Fruit fly (Drosophila melanogaster) whole organism, embryonic: ENCODE measurements around the gene VhaSFD.
A peak's percentile ranks its signal among the peaks of the same experiment; 100 is the strongest.

Experiments
- Ada2b ChIP-seq: fragments of 200-800 bp; sonication (Bioruptor generic); IDR thresholded peaks from 2 replicates; pipeline ENCODE4 v1.3.6; 2022; ENCODE audit warnings: missing biosample characterization, missing genetic modification characterization
- CG11696 ChIP-seq: fragments of 200-800 bp; sonication (Bioruptor generic); IDR thresholded peaks from 2 replicates; pipeline ENCODE4 v1.3.6; 2022; ENCODE audit warnings: missing biosample characterization, missing genetic modification characterization
- CG12219 ChIP-seq: fragments of 200-800 bp; sonication (Bioruptor generic); optimal IDR thresholded peaks from 3 replicates; lab custom pipeline; 2018; ENCODE audit warnings: missing biosample characterization, mild to moderate bottlenecking, missing genetic modification characterization
- CG14860 ChIP-seq: fragments of 200-800 bp; sonication (Bioruptor generic); IDR thresholded peaks from 3 replicates; pipeline ENCODE4 v1.3.6; 2022; ENCODE audit warnings: missing biosample characterization, missing genetic modification characterization; ENCODE audit not compliant: partially characterized antibody
- CG15479 ChIP-seq: fragments of 200-800 bp; sonication (Bioruptor generic); optimal IDR thresholded peaks from 3 replicates; lab custom pipeline; 2019; ENCODE audit warnings: missing biosample characterization, mild to moderate bottlenecking, missing genetic modification characterization, moderate library complexity
- CG15601 ChIP-seq: fragments of 200-800 bp; sonication (Bioruptor generic); optimal IDR thresholded peaks from 3 replicates; lab custom pipeline; 2019; ENCODE audit warnings: missing biosample characterization, mild to moderate bottlenecking, missing genetic modification characterization, moderate library complexity
- CG16863 ChIP-seq: fragments of 200-800 bp; sonication (Bioruptor generic); optimal IDR thresholded peaks from 3 replicates; lab custom pipeline; 2016; ENCODE audit warnings: missing biosample characterization, missing genetic modification characterization
- CG17328 ChIP-seq: fragments of 200-800 bp; sonication (Bioruptor generic); IDR thresholded peaks from 2 replicates; pipeline ENCODE4 v1.3.6; 2022; ENCODE audit warnings: missing biosample characterization, missing genetic modification characterization
- CG17359 ChIP-seq: fragments of 200-800 bp; sonication (Bioruptor generic); optimal IDR thresholded peaks from 3 replicates; lab custom pipeline; 2018; ENCODE audit warnings: missing biosample characterization, mild to moderate bottlenecking, missing genetic modification characterization, moderate library complexity
- CG2202 ChIP-seq: fragments of 200-800 bp; sonication (Bioruptor generic); optimal IDR thresholded peaks from 2 replicates; lab custom pipeline; 2018; ENCODE audit warnings: missing biosample characterization, mild to moderate bottlenecking, missing genetic modification characterization
- CG2712 ChIP-seq: fragments of 200-800 bp; optimal IDR thresholded peaks from 3 replicates; lab custom pipeline; 2019; ENCODE audit warnings: missing biosample characterization, mild to moderate bottlenecking, missing genetic modification characterization, moderate library complexity
- CG33213 ChIP-seq: fragments of 200-800 bp; sonication (Bioruptor generic); optimal IDR thresholded peaks from 3 replicates; lab custom pipeline; 2016; ENCODE audit warnings: missing biosample characterization, missing genetic modification characterization
- CG3847 ChIP-seq: fragments of 200-800 bp; sonication (Bioruptor generic); IDR thresholded peaks from 2 replicates; pipeline ENCODE4 v1.3.6; 2022; ENCODE audit warnings: missing biosample characterization, missing genetic modification characterization
- CG3995 ChIP-seq: fragments of 200-800 bp; sonication (Bioruptor generic); optimal IDR thresholded peaks from 3 replicates; lab custom pipeline; 2016; ENCODE audit warnings: missing biosample characterization, missing genetic modification characterization
- CG43689 ChIP-seq: fragments of 200-800 bp; sonication (Bioruptor generic); IDR thresholded peaks from 2 replicates; pipeline ENCODE4 v1.3.6; 2022; ENCODE audit warnings: missing biosample characterization, missing genetic modification characterization
- CG8478 ChIP-seq: fragments of >200 bp; optimal IDR thresholded peaks from 2 replicates; lab custom pipeline; 2018
- CG9727 ChIP-seq: fragments of 200-800 bp; sonication (Bioruptor generic); optimal IDR thresholded peaks from 3 replicates; lab custom pipeline; 2017; ENCODE audit warnings: missing biosample characterization, mild to moderate bottlenecking, missing genetic modification characterization
- D19A ChIP-seq: fragments of 200-800 bp; optimal IDR thresholded peaks from 3 replicates; lab custom pipeline; 2019; ENCODE audit warnings: missing biosample characterization, mild to moderate bottlenecking, missing genetic modification characterization, moderate library complexity
- D19B ChIP-seq: fragments of 200-800 bp; sonication (Bioruptor generic); optimal IDR thresholded peaks from 2 replicates; lab custom pipeline; 2017; ENCODE audit warnings: missing biosample characterization, mild to moderate bottlenecking, missing genetic modification characterization
- Drgx ChIP-seq: fragments of 200-800 bp; sonication (Bioruptor generic); IDR thresholded peaks from 2 replicates; pipeline ENCODE4 v1.3.6; 2022; ENCODE audit warnings: missing biosample characterization, missing genetic modification characterization
- E2f2 ChIP-seq: fragments of 200-800 bp; sonication (Bioruptor generic); IDR thresholded peaks from 2 replicates; pipeline ENCODE4 v1.3.6; 2022; ENCODE audit warnings: missing biosample characterization, missing genetic modification characterization
- HLH3B ChIP-seq: fragments of 200-800 bp; sonication (Bioruptor generic); IDR thresholded peaks from 2 replicates; pipeline ENCODE4 v1.3.6; 2022; ENCODE audit warnings: missing biosample characterization, missing genetic modification characterization
- HLH54F ChIP-seq: fragments of 200-800 bp; sonication (Bioruptor generic); optimal IDR thresholded peaks from 3 replicates; lab custom pipeline; 2016; ENCODE audit warnings: missing biosample characterization, missing genetic modification characterization
- Med ChIP-seq: fragments of 200-800 bp; sonication (Bioruptor generic); peaks from one replicate; lab custom pipeline; 2016; ENCODE audit warnings: missing biosample characterization, missing genetic modification characterization, mild to moderate bottlenecking, inconsistent platforms, moderate library complexity
- Spps ChIP-seq: fragments of 200-800 bp; sonication (Bioruptor generic); optimal IDR thresholded peaks from 2 replicates; lab custom pipeline; 2018; ENCODE audit warnings: missing biosample characterization, mild to moderate bottlenecking, missing genetic modification characterization
- Sry-δ ChIP-seq: fragments of 200-800 bp; sonication (Bioruptor generic); optimal IDR thresholded peaks from 2 replicates; lab custom pipeline; 2016; ENCODE audit warnings: missing biosample characterization, missing genetic modification characterization
- aop ChIP-seq: fragments of 200-800 bp; sonication (Bioruptor generic); IDR thresholded peaks from 2 replicates; pipeline ENCODE4 v1.3.6; 2022; ENCODE audit warnings: missing biosample characterization, missing genetic modification characterization
- ash1 ChIP-seq: fragments of 200-800 bp; sonication (Bioruptor generic); optimal IDR thresholded peaks from 2 replicates; lab custom pipeline; 2018; ENCODE audit warnings: missing biosample characterization, mild to moderate bottlenecking, missing genetic modification characterization
- bcd ChIP-seq: fragments of 200-800 bp; sonication (Bioruptor generic); optimal IDR thresholded peaks from 2 replicates; lab custom pipeline; 2017; ENCODE audit warnings: missing biosample characterization, mild to moderate bottlenecking, missing genetic modification characterization
- bsh ChIP-seq, 2 experiments: fragments of 200-800 bp; sonication (Bioruptor generic); optimal IDR thresholded peaks; 2 replicates each; lab custom pipeline; 2017 to 2018; ENCODE audit warnings: mild to moderate bottlenecking in 2 of 2, missing biosample characterization in 2 of 2, missing genetic modification characterization in 2 of 2, moderate library complexity in 1 of 2
- crp ChIP-seq, 2 experiments: fragments of 200-800 bp; sonication (Bioruptor generic); optimal IDR thresholded peaks; 2 replicates in 1 of 2; 3 replicates in 1 of 2; lab custom pipeline; 2017; ENCODE audit warnings: missing biosample characterization in 2 of 2, missing genetic modification characterization in 2 of 2, mild to moderate bottlenecking in 1 of 2, moderate library complexity in 1 of 2
- ems ChIP-seq: fragments of 200-800 bp; sonication (Bioruptor generic); optimal IDR thresholded peaks from 3 replicates; lab custom pipeline; 2016; ENCODE audit warnings: missing biosample characterization, missing genetic modification characterization
- eyg ChIP-seq: fragments of 200-800 bp; sonication (Bioruptor generic); optimal IDR thresholded peaks from 3 replicates; lab custom pipeline; 2016; ENCODE audit warnings: missing biosample characterization, missing genetic modification characterization
- gcm2 ChIP-seq: fragments of 200-800 bp; sonication (Bioruptor generic); optimal IDR thresholded peaks from 2 replicates; lab custom pipeline; 2016; ENCODE audit warnings: missing biosample characterization, missing genetic modification characterization
- gsb ChIP-seq: fragments of 200-800 bp; sonication (Bioruptor generic); IDR thresholded peaks from 2 replicates; pipeline ENCODE4 v1.3.6; 2022; ENCODE audit warnings: missing biosample characterization, missing genetic modification characterization
- insv ChIP-seq, 2 experiments: fragments of 200-800 bp; sonication (Bioruptor generic); optimal IDR thresholded peaks; 3 replicates each; lab custom pipeline; 2016 to 2018; ENCODE audit warnings: missing biosample characterization in 2 of 2, missing genetic modification characterization in 2 of 2
- jumu ChIP-seq: fragments of 200-800 bp; sonication (Bioruptor generic); optimal IDR thresholded peaks from 3 replicates; lab custom pipeline; 2016; ENCODE audit warnings: missing biosample characterization, missing genetic modification characterization
- kah ChIP-seq: fragments of 200-800 bp; sonication (Bioruptor generic); optimal IDR thresholded peaks from 2 replicates; lab custom pipeline; 2018; ENCODE audit warnings: missing biosample characterization, mild to moderate bottlenecking, missing genetic modification characterization
- kay ChIP-seq: fragments of 200-800 bp; sonication (Bioruptor generic); optimal IDR thresholded peaks from 2 replicates; lab custom pipeline; 2016; ENCODE audit warnings: missing biosample characterization, missing genetic modification characterization
- lmd ChIP-seq: fragments of 200-800 bp; sonication (Bioruptor generic); IDR thresholded peaks from 2 replicates; pipeline ENCODE4 v1.3.6; 2022; ENCODE audit warnings: missing biosample characterization, missing genetic modification characterization
- lola ChIP-seq, 3 experiments: fragments of >200 bp in 2 of 3; fragments of 200-800 bp in 1 of 3; sonication (Bioruptor generic) in 1 of 3; optimal IDR thresholded peaks; 2 replicates each; lab custom pipeline; 2017 to 2019; ENCODE audit warnings: missing biosample characterization in 3 of 3, missing genetic modification characterization in 3 of 3, mild to moderate bottlenecking in 1 of 3, moderate library complexity in 1 of 3
- onecut ChIP-seq: fragments of 200-800 bp; sonication (Bioruptor generic); IDR thresholded peaks from 2 replicates; pipeline ENCODE4 v1.3.6; 2022; ENCODE audit warnings: missing biosample characterization, missing genetic modification characterization
- pan ChIP-seq, 4 experiments: fragments of >200 bp in 3 of 4; fragments of 200-800 bp in 1 of 4; sonication (Bioruptor generic) in 1 of 4; optimal IDR thresholded peaks in 3 of 4; IDR thresholded peaks in 1 of 4; 2 replicates each; pipeline versions ENCODE4 v1.3.6 to Lab custom; 2017 to 2022; ENCODE audit warnings: missing biosample characterization in 2 of 4, missing genetic modification characterization in 2 of 4, mixed read lengths in 1 of 4
- psq ChIP-seq: fragments of 200-800 bp; sonication (Bioruptor generic); optimal IDR thresholded peaks from 2 replicates; lab custom pipeline; 2017; ENCODE audit warnings: missing biosample characterization, missing genetic modification characterization
- ranshi ChIP-seq: fragments of 200-800 bp; sonication (Bioruptor generic); IDR thresholded peaks from 2 replicates; pipeline ENCODE4 v1.3.6; 2022; ENCODE audit warnings: missing biosample characterization, missing genetic modification characterization
- stwl ChIP-seq: fragments of 200-800 bp; sonication (Bioruptor generic); optimal IDR thresholded peaks from 3 replicates; lab custom pipeline; 2018; ENCODE audit warnings: missing biosample characterization, mild to moderate bottlenecking, missing genetic modification characterization, moderate library complexity
- twi ChIP-seq: fragments of 200-800 bp; optimal IDR thresholded peaks from 2 replicates; lab custom pipeline; 2019; ENCODE audit warnings: missing biosample characterization, mild to moderate bottlenecking, missing genetic modification characterization, moderate library complexity
- wor ChIP-seq: fragments of 200-800 bp; sonication (Bioruptor generic); IDR thresholded peaks from 2 replicates; pipeline ENCODE4 v1.3.6; 2022; ENCODE audit warnings: missing biosample characterization, missing genetic modification characterization
- zen2 ChIP-seq: fragments of 200-800 bp; sonication (Bioruptor generic); IDR thresholded peaks from 3 replicates; pipeline ENCODE4 v1.3.6; 2022; ENCODE audit warnings: missing biosample characterization, missing genetic modification characterization; ENCODE audit not compliant: partially characterized antibody

The VhaSFD gene

dm6 chr2L:16719643-16720515 lies 7.7 kb downstream of the VhaSFD start, which contains the start of gene Cyt-c-p (continued):
- TF ChIP-seq ash1 (GFP tag; lab: Kevin White, UChicago) (no peak), HLH3B (GFP tag; lab: Robert Waterston, UW) (no peak), jumu (no peak), CG2202 (tag; lab: Kevin White, UChicago) (no peak), ranshi (GFP tag; lab: Robert Waterston, UW) (no peak; the same call in 1 of the 2 replicates), D19B (GFP tag; lab: Kevin White, UChicago) (no peak), CG15479 (GFP tag; lab: Kevin White, UChicago) (no peak), Spps (tag; lab: Kevin White, UChicago) (no peak), CG16863 (peak; percentile 13), stwl (peak; percentile 78), CG9727 (peak; percentile 44), Sry-δ (GFP tag; lab: Kevin White, UChicago) (peak; percentile 70), pan (optimal IDR thresholded peaks at IDR 0.05; lab: Kevin White, UChicago) (no peak), pan (GFP tag; optimal IDR thresholded peaks at IDR 0.05 in 1 of 2, IDR thresholded peaks at IDR 0.05 in 1 of 2) (no peak), CG15601 (tag; lab: Kevin White, UChicago) (peak; percentile 57), CG14860 (GFP tag; lab: Robert Waterston, UW) (peak; percentile 17; the same call in 1 of the 3 replicates), CG11696 (GFP tag; lab: Robert Waterston, UW) (no peak), bsh (GFP tag; optimal IDR thresholded peaks at IDR 0.05; lab: Kevin White, UChicago) (no peak), insv (GFP tag; optimal IDR thresholded peaks at IDR 0.05; lab: Kevin White, UChicago) (peak in 1 of 2 experiments; percentile 11), Drgx (GFP tag; lab: Robert Waterston, UW) (no peak), Ada2b (no peak), CG17359 (tag; lab: Kevin White, UChicago) (no peak), kah (GFP tag; lab: Kevin White, UChicago) (no peak), bcd (GFP tag; lab: Kevin White, UChicago) (peak; percentile 6), kay (no peak), wor (GFP tag; lab: Robert Waterston, UW) (no peak), zen2 (GFP tag; lab: Robert Waterston, UW) (no peak), crp (GFP tag; optimal IDR thresholded peaks at IDR 0.05; lab: Kevin White, UChicago) (no peak), gcm2 (GFP tag; lab: Kevin White, UChicago) (peak; percentile 6), D19A (tag; lab: Kevin White, UChicago) (peak; percentile 11), aop (no peak), CG8478 (lab: Kevin White, UChicago) (no peak), E2f2 (GFP tag; lab: Robert Waterston, UW) (peak; percentile 99), lmd (GFP tag; lab: Robert Waterston, UW) (no peak), CG33213 (GFP tag; lab: Kevin White, UChicago) (peak; percentile 83), twi (tag; lab: Kevin White, UChicago) (no peak), Med (peak; percentile 89), CG3995 (no peak), lola (GFP tag; optimal IDR thresholded peaks at IDR 0.05; lab: Kevin White, UChicago) (peak in 1 of 3 experiments; percentile 3), ems (no peak), CG12219 (GFP tag; lab: Kevin White, UChicago) (no peak), CG43689 (GFP tag; lab: Robert Waterston, UW) (no peak), CG2712 (tag; lab: Kevin White, UChicago) (peak; percentile 61), CG3847 (peak; percentile 61), eyg (GFP tag; lab: Kevin White, UChicago) (no peak), onecut (GFP tag; lab: Robert Waterston, UW) (peak; percentile 26; the same call in 1 of the 2 replicates), CG17328 (GFP tag; lab: Robert Waterston, UW) (no peak), HLH54F (GFP tag; lab: Kevin White, UChicago) (peak; percentile 9), psq (GFP tag; lab: Kevin White, UChicago) (no peak), gsb (GFP tag; lab: Robert Waterston, UW) (no peak)
